Fruit fly (Drosophila melanogaster): ENCODE measurements around the gene Alg10.

Gene Alg10

dm6 chr3L:11215244-11216121 lies 50.7 kb downstream of the Alg10 start (continued):
- TF ChIP-seq CG34376 (GFP tag; optimal IDR thresholded peaks at IDR 0.05) (peak; percentile 74), GATAe (GFP tag; conservative IDR thresholded peaks at IDR 0.05) (0 out of 2 replicates have a peak, but pooled peaks have one; percentile 77), yki (optimal IDR thresholded peaks at IDR 0.05) (peak; percentile 59), sens (GFP tag) (peak; percentile 98), CG7745 (tag; optimal IDR thresholded peaks at IDR 0.05) (no peak), Nf-YC (tag; optimal IDR thresholded peaks at IDR 0.05) (peak; percentile 50), bbx (GFP tag; IDR thresholded peaks at IDR 0.05; ENCODE audit: partially characterized antibody) (no peak), PHDP (tag; optimal IDR thresholded peaks at IDR 0.05) (peak; percentile 88), nerfin-1 (tag; optimal IDR thresholded peaks at IDR 0.05) (peak; percentile 2), Side (GFP tag; optimal IDR thresholded peaks at IDR 0.05) (peak; percentile 85), CG32532 (GFP tag; IDR thresholded peaks at IDR 0.05) (peak; percentile 98), HmgZ (tag; optimal IDR thresholded peaks at IDR 0.05) (peak; percentile 89), Chrac-16 (GFP tag; optimal IDR thresholded peaks at IDR 0.05) (peak; percentile 85), sim (GFP tag; IDR thresholded peaks at IDR 0.05) (peak; percentile 85), Dip2 (GFP tag; IDR thresholded peaks at IDR 0.05) (peak; percentile 18; the same call in 1 of the 2 replicates), CG18619 (GFP tag; optimal IDR thresholded peaks at IDR 0.05) (peak; percentile 85), Ada2b (GFP tag; IDR thresholded peaks at IDR 0.05) (peak; percentile 95), CG3065 (GFP tag; optimal IDR thresholded peaks at IDR 0.05) (peak; percentile 50), dan (GFP tag; IDR thresholded peaks at IDR 0.05) (no peak; the same call in 1 of the 2 replicates), sr (GFP tag; IDR thresholded peaks at IDR 0.05) (peak; percentile 88), YL-1 (GFP tag; optimal IDR thresholded peaks at IDR 0.05) (peak; percentile 34), Nf-YA (GFP tag; IDR thresholded peaks at IDR 0.05) (peak; percentile 86), wek (GFP tag; optimal IDR thresholded peaks at IDR 0.05) (peak; percentile 63), fd64A (GFP tag; optimal IDR thresholded peaks at IDR 0.05) (peak; percentile 77), CG11504 (tag; optimal IDR thresholded peaks at IDR 0.05) (peak; percentile 86), sd (tag; optimal IDR thresholded peaks at IDR 0.05) (peak; percentile 58), CG9932 (GFP tag; IDR thresholded peaks at IDR 0.05) (peak; percentile 89), CG13296 (GFP tag; optimal IDR thresholded peaks at IDR 0.05) (peak; percentile 81), tap (tag; optimal IDR thresholded peaks at IDR 0.05) (peak; percentile 82), tup (GFP tag; optimal IDR thresholded peaks at IDR 0.05) (peak; percentile 82), dimm (GFP tag; IDR thresholded peaks at IDR 0.05) (0 out of 2 replicates have a peak, but pooled peaks have one; percentile 8), hbn (GFP tag; IDR thresholded peaks at IDR 0.05; ENCODE audit: partially characterized antibody) (0 out of 2 replicates have a peak, but pooled peaks have one; percentile 7), ham (GFP tag; IDR thresholded peaks at IDR 0.05) (peak; percentile 75; the same call in 1 of the 2 replicates), abd-A (tag; optimal IDR thresholded peaks at IDR 0.05) (peak; percentile 16), CG34422 (GFP tag; IDR thresholded peaks at IDR 0.05) (peak; percentile 92), hkb (optimal IDR thresholded peaks at IDR 0.05) (peak; percentile 73), hkb (GFP tag; IDR thresholded peaks at IDR 0.05) (peak; percentile 96), CG1792 (GFP tag; optimal IDR thresholded peaks at IDR 0.05) (peak; percentile 85), Rx (GFP tag; IDR thresholded peaks at IDR 0.05) (peak; percentile 90), oc (tag; optimal IDR thresholded peaks at IDR 0.05) (peak; percentile 53), Hr78 (GFP tag; optimal IDR thresholded peaks at IDR 0.05) (no peak), z (GFP tag; IDR thresholded peaks at IDR 0.05) (peak; percentile 73), esg (GFP tag; conservative IDR thresholded peaks at IDR 0.05) (peak; percentile 78), insv (GFP tag; optimal IDR thresholded peaks at IDR 0.05) (peak; percentile 69 to 96), CG10321 (GFP tag; IDR thresholded peaks at IDR 0.05) (peak; percentile 73), CG2875 (GFP tag; optimal IDR thresholded peaks at IDR 0.05) (peak; percentile 81), pzg (GFP tag; optimal IDR thresholded peaks at IDR 0.05) (peak; percentile 24), lola (GFP tag; optimal IDR thresholded peaks at IDR 0.05) (peak in 1 of 3 experiments; percentile 63)

All from whole organism, embryonic.